Fruit fly (Drosophila melanogaster): ENCODE results near the gene CG10565.
A peak's percentile ranks its signal among the peaks of the same experiment; 100 is the strongest.

The CG10565 gene

DNA sequence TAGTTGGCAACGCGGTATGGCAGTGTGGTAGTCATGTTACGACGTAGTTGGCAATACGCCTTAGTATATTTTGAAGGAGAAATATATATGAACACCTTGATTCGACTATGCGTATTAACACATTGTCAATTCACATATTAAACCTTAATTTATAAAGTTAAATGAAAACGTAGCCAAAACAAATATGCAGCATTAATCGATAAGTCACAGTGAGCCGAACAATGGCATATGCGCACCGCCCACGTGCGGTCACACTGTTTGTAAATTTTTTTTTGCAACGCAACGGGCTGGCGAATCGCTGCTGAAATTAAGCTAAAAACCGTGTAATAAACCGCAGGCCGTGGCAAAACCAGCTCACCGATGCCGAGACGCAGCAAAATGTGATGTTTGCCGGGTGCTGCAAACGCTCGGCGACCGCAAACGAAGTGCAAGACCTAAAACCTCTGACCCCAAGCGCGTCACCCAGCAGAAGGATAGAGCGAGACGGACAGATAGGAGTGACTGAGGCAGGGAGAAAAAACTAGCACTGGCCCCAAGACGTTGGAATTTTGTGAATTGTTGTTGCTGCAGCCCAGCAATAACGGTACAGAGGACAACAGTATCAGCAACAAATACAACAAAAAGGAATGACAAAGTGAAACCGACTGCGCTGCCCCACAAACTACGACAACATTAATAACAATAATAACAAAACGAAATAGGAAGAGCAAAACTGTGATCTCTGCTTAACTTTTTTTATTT is 39.5 kb upstream of the CG10565 start (continued):
- TF ChIP-seq Abd-B (GFP tag; optimal IDR thresholded peaks at IDR 0.05) (no peak), ap (GFP tag; IDR thresholded peaks at IDR 0.05) (no peak), tap (tag; optimal IDR thresholded peaks at IDR 0.05) (no peak), Myb (GFP tag; optimal IDR thresholded peaks at IDR 0.05) (peak; percentile 99), CG13894 (tag; optimal IDR thresholded peaks at IDR 0.05) (no peak), CG14860 (GFP tag; IDR thresholded peaks at IDR 0.05; ENCODE audit: partially characterized antibody) (no peak), HLH54F (GFP tag; optimal IDR thresholded peaks at IDR 0.05) (no peak), sisA (GFP tag; IDR thresholded peaks at IDR 0.05) (no peak), CG18619 (GFP tag; optimal IDR thresholded peaks at IDR 0.05) (no peak), H15 (GFP tag; IDR thresholded peaks at IDR 0.05) (no peak), CG12155 (GFP tag; optimal IDR thresholded peaks at IDR 0.05) (no peak), onecut (GFP tag; IDR thresholded peaks at IDR 0.05) (peak; percentile 11; the same call in 1 of the 2 replicates), fd102C (GFP tag; optimal IDR thresholded peaks at IDR 0.05) (no peak), CG12744 (GFP tag; optimal IDR thresholded peaks at IDR 0.05) (no peak), dati (GFP tag; IDR thresholded peaks at IDR 0.05) (no peak), Dll (GFP tag; IDR thresholded peaks at IDR 0.05; ENCODE audit: partially characterized antibody) (peak; percentile 61; the same call in 2 of the 4 replicates), cwo (GFP tag; optimal IDR thresholded peaks at IDR 0.05) (no peak), lbe (GFP tag; optimal IDR thresholded peaks at IDR 0.05) (no peak), CG2199 (GFP tag; IDR thresholded peaks at IDR 0.05) (no peak)

dm6 chr3L:21174962-21175361 is 38.8 kb upstream of the CG10565 start:
- TF ChIP-seq bcd (GFP tag; optimal IDR thresholded peaks at IDR 0.05): no peak
- no peak for TF ChIP-seq Ptx1 (GFP tag; IDR thresholded peaks at IDR 0.05)
- TF ChIP-seq nom (GFP tag; optimal IDR thresholded peaks at IDR 0.05): peak; percentile 39

dm6 chr3L:21172527-21173253 is 36.5 kb upstream of the CG10565 start, which contains the start of the genes chb and AsnS:
Gene chb, plus strand, starts transcription at chr3L:21172853.
Gene AsnS, plus strand, starts transcription at chr3L:21173118.
- TF ChIP-seq CG9797 (GFP tag; optimal IDR thresholded peaks at IDR 0.05): no peak
- peak; percentile 85 for TF ChIP-seq NFAT (GFP tag; IDR thresholded peaks at IDR 0.05)
- TF ChIP-seq Hmx (GFP tag; optimal IDR thresholded peaks at IDR 0.05): peak; percentile 34
- peak; percentile 89 for TF ChIP-seq gsb-n (tag; optimal IDR thresholded peaks at IDR 0.05)
- peak; percentile 97 for TF ChIP-seq Sox102F (GFP tag; optimal IDR thresholded peaks at IDR 0.05)
- TF ChIP-seq CG1233 (GFP tag; optimal IDR thresholded peaks at IDR 0.05): peak; percentile 87
- no peak for TF ChIP-seq CG6791 (GFP tag; IDR thresholded peaks at IDR 0.05; ENCODE audit: partially characterized antibody)
- peak; percentile 36 for TF ChIP-seq ERR (GFP tag; optimal IDR thresholded peaks at IDR 0.05)
- peak; percentile 73 for TF ChIP-seq CG15514 (GFP tag; optimal IDR thresholded peaks at IDR 0.05)
- TF ChIP-seq amos (GFP tag; IDR thresholded peaks at IDR 0.05; ENCODE audit: partially characterized antibody): no peak
- TF ChIP-seq disco-r (GFP tag; optimal IDR thresholded peaks at IDR 0.05): peak; percentile 42
- TF ChIP-seq CG10274 (GFP tag; optimal IDR thresholded peaks at IDR 0.05): peak; percentile 56
- TF ChIP-seq CG13894 (tag; optimal IDR thresholded peaks at IDR 0.05): peak; percentile 10
- peak; percentile 92 for TF ChIP-seq lmd (GFP tag; IDR thresholded peaks at IDR 0.05)
- peak; percentile 72 for TF ChIP-seq tin (GFP tag; optimal IDR thresholded peaks at IDR 0.05)
- TF ChIP-seq CG9727 (GFP tag; optimal IDR thresholded peaks at IDR 0.05): peak; percentile 79
- peak; percentile 55 for TF ChIP-seq tx (GFP tag; optimal IDR thresholded peaks at IDR 0.05)
- peak; percentile 42; the same call in 1 of the 2 replicates for TF ChIP-seq aop (GFP tag; IDR thresholded peaks at IDR 0.05)
- TF ChIP-seq tll (GFP tag; optimal IDR thresholded peaks at IDR 0.05): no peak
- TF ChIP-seq CG34224 (GFP tag; IDR thresholded peaks at IDR 0.05; ENCODE audit: partially characterized antibody): no peak
- peak; percentile 64 for TF ChIP-seq jing (GFP tag; optimal IDR thresholded peaks at IDR 0.05)
- TF ChIP-seq D (optimal IDR thresholded peaks at IDR 0.05): no peak
- peak; percentile 71 for TF ChIP-seq D (GFP tag; optimal IDR thresholded peaks at IDR 0.05)
- TF ChIP-seq Adf1 (GFP tag; IDR thresholded peaks at IDR 0.05): peak; percentile 43
- peak; percentile 96 for TF ChIP-seq CG15269 (tag; optimal IDR thresholded peaks at IDR 0.05)

Measured in whole organism, embryonic.